Worm (Caenorhabditis elegans) whole organism, young adult: ENCODE measurements around the gene btb-2.
A peak's percentile ranks its signal among the peaks of the same experiment; 100 is the strongest.

Experiments used
- C06A6.2 ChIP-seq: fragments of 200-800 bp; sonication (Bioruptor generic); conservative IDR thresholded peaks from 2 replicates; pipeline ENCODE4 v1.3.6; 2022; ENCODE audit warnings: missing genetic modification characterization, missing compliant biosample characterization
- F10E7.11 ChIP-seq: sonication (generic microtip); optimal IDR thresholded peaks from 2 replicates; lab custom pipeline; 2017; ENCODE audit warnings: mild to moderate bottlenecking, missing genetic modification characterization, moderate library complexity, missing compliant biosample characterization
- F49E8.2 ChIP-seq: sonication (generic microtip); optimal IDR thresholded peaks from 3 replicates; lab custom pipeline; 2017; ENCODE audit warnings: missing genetic modification characterization, mild to moderate bottlenecking, missing compliant biosample characterization, antibody characterized with exemption, moderate library complexity; ENCODE audit not compliant: insufficient read depth
- F57C9.4 ChIP-seq: sonication (generic microtip); optimal IDR thresholded peaks from 2 replicates; lab custom pipeline; 2017; ENCODE audit warnings: mild to moderate bottlenecking, missing genetic modification characterization, missing compliant biosample characterization
- T07F8.4 ChIP-seq: sonication (generic microtip); optimal IDR thresholded peaks from 2 replicates; lab custom pipeline; 2016; ENCODE audit warnings: mild to moderate bottlenecking, missing genetic modification characterization, moderate library complexity, missing compliant biosample characterization
- ama-1 ChIP-seq, 3 experiments: fragments of 150-350 bp in 1 of 3; sonication (generic microtip) in 2 of 3; optimal IDR thresholded peaks; 2 replicates each; lab custom pipeline; 2014 to 2018; ENCODE audit warnings: missing biosample characterization in 2 of 3, missing genetic modification characterization in 2 of 3, missing genetic modification reagents in 2 of 3
- lin-35 ChIP-seq, 3 experiments: fragments of 150-350 bp in 2 of 3; sonication (generic microtip) in 1 of 3; optimal IDR thresholded peaks; 2 replicates each; lab custom pipeline; 2014 to 2018; ENCODE audit warnings: missing biosample characterization in 3 of 3, missing genetic modification characterization in 3 of 3, missing genetic modification reagents in 3 of 3
- mel-28 ChIP-seq: sonication (generic microtip); optimal IDR thresholded peaks from 2 replicates; lab custom pipeline; 2016; ENCODE audit warnings: borderline replicate concordance, mild to moderate bottlenecking, missing genetic modification characterization, missing compliant biosample characterization
- sdz-38 ChIP-seq: sonication (generic microtip); optimal IDR thresholded peaks from 2 replicates; lab custom pipeline; 2016; ENCODE audit warnings: missing genotype, missing genetic modification characterization, missing compliant biosample characterization
- snpc-1.3 ChIP-seq: sonication (generic microtip); optimal IDR thresholded peaks from 2 replicates; lab custom pipeline; 2017; ENCODE audit warnings: missing genetic modification characterization, mild to moderate bottlenecking, missing compliant biosample characterization, antibody characterized with exemption, moderate library complexity, missing genotype, missing genetic modification reagents; ENCODE audit not compliant: insufficient read depth

DNA sequence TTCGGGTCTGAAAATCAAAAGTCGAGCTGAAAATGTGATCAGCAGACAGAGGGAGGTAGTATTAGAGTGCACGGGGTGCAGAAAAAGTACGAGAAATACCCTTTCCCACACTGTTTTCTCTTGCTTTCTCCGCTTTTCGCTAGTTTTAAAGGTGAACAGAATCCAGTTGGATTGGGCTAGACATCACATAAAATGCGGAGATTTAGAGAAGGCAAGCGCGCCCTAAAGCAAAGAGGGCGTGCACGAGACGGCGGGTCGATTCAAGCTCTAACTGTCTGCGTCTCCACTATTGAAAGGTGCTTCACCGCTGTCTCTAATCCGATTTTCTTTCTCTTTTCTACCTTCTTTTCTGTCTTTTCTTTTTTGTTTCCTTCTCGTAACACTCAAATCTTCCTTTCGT lies 31.6 kb upstream of the btb-2 start:
- no peak for TF ChIP-seq mel-28
- TF ChIP-seq F10E7.11 (tag; lab: Kevin White, UChicago): no peak
- TF ChIP-seq snpc-1.3 (tag; lab: Kevin White, UChicago): peak; percentile 38
- no peak for TF ChIP-seq F57C9.4
- 0 out of 2 replicates have a peak, but pooled peaks have one; percentile 18 for TF ChIP-seq C06A6.2 (GFP tag; lab: Robert Waterston, UW)
- no peak for TF ChIP-seq T07F8.4 (tag; lab: Kevin White, UChicago)
- TF ChIP-seq sdz-38 (tag; lab: Kevin White, UChicago): no peak
- TF ChIP-seq F49E8.2 (tag; lab: Kevin White, UChicago): peak; percentile 89
- TF ChIP-seq ama-1 (optimal IDR thresholded peaks at IDR 0.05; lab: Kevin White, UChicago): no peak
- no peak for TF ChIP-seq ama-1 (GFP tag; optimal IDR thresholded peaks at IDR 0.05; lab: Kevin White, UChicago)
- peak in 1 of 3 experiments; percentile 48 for TF ChIP-seq lin-35 (GFP tag; optimal IDR thresholded peaks at IDR 0.05; lab: Kevin White, UChicago)
